Worm (Caenorhabditis elegans): Measurements from ENCODE around the gene degl-1.

degl-1 gene

DNA sequence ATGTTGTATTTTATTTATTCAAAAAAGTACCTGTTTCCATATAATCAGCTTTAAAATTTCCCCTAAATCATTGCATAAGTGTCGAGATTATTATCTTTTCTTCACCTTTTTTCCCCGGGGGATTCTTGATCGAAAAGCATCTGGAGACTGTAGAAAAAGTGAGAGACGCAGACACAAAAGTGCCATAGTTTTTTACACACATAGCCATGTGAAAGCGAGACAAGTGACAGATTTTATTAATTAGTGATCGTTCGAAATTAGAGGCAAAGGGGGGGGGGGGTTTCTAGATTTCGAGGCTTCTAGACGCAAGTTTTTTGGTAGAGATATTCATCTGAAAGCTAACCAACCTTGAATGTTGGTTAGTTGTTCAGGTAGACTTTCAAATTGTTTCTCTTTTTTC, 42.0 kb downstream of the degl-1 start:
- no peak for TF ChIP-seq unc-62 (GFP tag; optimal IDR thresholded peaks at IDR 0.05)

DNA sequence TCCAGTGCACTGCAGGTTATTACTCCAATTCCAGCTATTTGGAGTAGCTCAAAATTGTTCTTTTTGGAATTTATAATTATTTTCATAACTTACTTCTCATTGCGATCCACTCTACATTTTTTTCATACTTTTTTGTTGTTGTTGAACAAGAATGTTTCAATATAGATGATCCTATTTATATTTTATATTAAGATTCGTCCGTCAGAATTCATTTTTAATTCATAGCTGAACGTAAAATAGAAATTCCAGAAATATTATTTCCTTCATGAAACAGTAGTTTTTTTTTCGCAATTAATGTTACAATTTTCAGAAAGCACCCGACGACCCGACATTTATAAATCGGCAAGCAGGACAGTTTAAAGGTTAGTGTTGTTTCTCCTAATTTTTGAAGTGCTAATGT, 43.0 kb downstream of the degl-1 start, which contains the start of gene Y57G11C.42:
TSS of gene Y57G11C.42 (plus strand) at position 301 of the 400 bp plus-strand sequence.
- TF ChIP-seq unc-62 (GFP tag; optimal IDR thresholded peaks at IDR 0.05): no peak

Measured in whole organism, dauer.